Fruit fly (Drosophila melanogaster) whole organism, embryonic: ENCODE measurements around the gene sau.

ENCODE experiments used
- Atf6 ChIP-seq: fragments of 200-800 bp; sonication (Bioruptor generic); IDR thresholded peaks from 2 replicates; pipeline ENCODE4 v1.3.6; 2022; ENCODE audit warnings: missing biosample characterization, missing genetic modification characterization
- CG12155 ChIP-seq: fragments of 200-800 bp; sonication (Bioruptor generic); optimal IDR thresholded peaks from 3 replicates; lab custom pipeline; 2016; ENCODE audit warnings: missing biosample characterization, missing genetic modification characterization
- CG13123 ChIP-seq: fragments of 200-800 bp; sonication (Bioruptor generic); optimal IDR thresholded peaks from 2 replicates; lab custom pipeline; 2016; ENCODE audit warnings: missing biosample characterization, missing genetic modification characterization
- CG13424 ChIP-seq: fragments of 200-800 bp; sonication (Bioruptor generic); optimal IDR thresholded peaks from 2 replicates; lab custom pipeline; 2019; ENCODE audit warnings: missing biosample characterization, mild to moderate bottlenecking, missing genetic modification characterization, moderate library complexity
- CG13894 ChIP-seq: fragments of 200-800 bp; sonication (Bioruptor generic); optimal IDR thresholded peaks from 3 replicates; lab custom pipeline; 2018; ENCODE audit warnings: missing biosample characterization, mild to moderate bottlenecking, missing genetic modification characterization, moderate library complexity
- CG14667 ChIP-seq: fragments of 200-800 bp; sonication (Bioruptor generic); IDR thresholded peaks from 2 replicates; pipeline ENCODE4 v1.3.6; 2022; ENCODE audit warnings: missing biosample characterization, missing genetic modification characterization
- CG17802 ChIP-seq: fragments of 200-800 bp; sonication (Bioruptor generic); optimal IDR thresholded peaks from 2 replicates; lab custom pipeline; 2018; ENCODE audit warnings: missing biosample characterization, mild to moderate bottlenecking, missing genetic modification characterization, moderate library complexity
- CG18599 ChIP-seq: fragments of 200-800 bp; sonication (Bioruptor generic); optimal IDR thresholded peaks from 3 replicates; lab custom pipeline; 2017; ENCODE audit warnings: missing biosample characterization, missing genetic modification characterization, mild to moderate bottlenecking, moderate library complexity, missing genetic modification reagents
- CG2202 ChIP-seq: fragments of 200-800 bp; sonication (Bioruptor generic); optimal IDR thresholded peaks from 2 replicates; lab custom pipeline; 2018; ENCODE audit warnings: missing biosample characterization, mild to moderate bottlenecking, missing genetic modification characterization
- CG30431 ChIP-seq: fragments of 200-800 bp; sonication (Bioruptor generic); optimal IDR thresholded peaks from 2 replicates; lab custom pipeline; 2017; ENCODE audit warnings: missing biosample characterization, missing genetic modification characterization
- CG32532 ChIP-seq: fragments of 200-800 bp; sonication (Bioruptor generic); IDR thresholded peaks from 2 replicates; pipeline ENCODE4 v1.3.6; 2022; ENCODE audit warnings: missing biosample characterization, missing genetic modification characterization
- CG33557 ChIP-seq: fragments of 200-800 bp; sonication (Bioruptor generic); optimal IDR thresholded peaks from 2 replicates; lab custom pipeline; 2019; ENCODE audit warnings: missing biosample characterization, mild to moderate bottlenecking, missing genetic modification characterization, moderate library complexity
- CG34376 ChIP-seq: fragments of 200-800 bp; sonication (Bioruptor generic); optimal IDR thresholded peaks from 2 replicates; lab custom pipeline; 2018; ENCODE audit warnings: missing biosample characterization, mild to moderate bottlenecking, missing genetic modification characterization
- CG42726 ChIP-seq: fragments of 200-800 bp; sonication (Bioruptor generic); IDR thresholded peaks from 2 replicates; pipeline ENCODE4 v1.3.6; 2022; ENCODE audit warnings: missing biosample characterization, missing genetic modification characterization; ENCODE audit not compliant: partially characterized antibody
- CG6683 ChIP-seq: fragments of 200-800 bp; sonication (Bioruptor generic); optimal IDR thresholded peaks from 2 replicates; lab custom pipeline; 2017; ENCODE audit warnings: missing biosample characterization, mild to moderate bottlenecking, missing genetic modification characterization, missing genetic modification reagents
- CG7357 ChIP-seq: fragments of 200-800 bp; sonication (Bioruptor generic); IDR thresholded peaks from 3 replicates; pipeline ENCODE4 v1.3.6; 2022; ENCODE audit warnings: missing biosample characterization, missing genetic modification characterization
- CG7928 ChIP-seq: fragments of 200-800 bp; sonication (Bioruptor generic); optimal IDR thresholded peaks from 2 replicates; lab custom pipeline; 2017; ENCODE audit warnings: missing biosample characterization, mild to moderate bottlenecking, missing genetic modification characterization
- CG8281 ChIP-seq: fragments of 200-800 bp; sonication (Bioruptor generic); optimal IDR thresholded peaks from 2 replicates; lab custom pipeline; 2018; ENCODE audit warnings: missing biosample characterization, mild to moderate bottlenecking, missing genetic modification characterization, moderate library complexity
- CG8765 ChIP-seq: fragments of 200-800 bp; sonication (Bioruptor generic); IDR thresholded peaks from 2 replicates; pipeline ENCODE4 v1.3.6; 2022; ENCODE audit warnings: missing biosample characterization, missing genetic modification characterization
- CG9797 ChIP-seq: fragments of 200-800 bp; sonication (Bioruptor generic); optimal IDR thresholded peaks from 3 replicates; lab custom pipeline; 2018; ENCODE audit warnings: missing biosample characterization, mild to moderate bottlenecking, missing genetic modification characterization
- Camta ChIP-seq: fragments of 200-800 bp; sonication (Bioruptor generic); optimal IDR thresholded peaks from 2 replicates; lab custom pipeline; 2016; ENCODE audit warnings: missing biosample characterization, missing genetic modification characterization
- CrebB ChIP-seq: fragments of 200-800 bp; sonication (Bioruptor generic); optimal IDR thresholded peaks from 3 replicates; lab custom pipeline; 2018; ENCODE audit warnings: missing biosample characterization, mild to moderate bottlenecking, missing genetic modification characterization
- D ChIP-seq, 2 experiments: fragments of 200-800 bp in 1 of 2; fragments of >200 bp in 1 of 2; sonication (Bioruptor generic) in 1 of 2; optimal IDR thresholded peaks; 2 replicates in 1 of 2; 3 replicates in 1 of 2; lab custom pipeline; 2017; ENCODE audit warnings: mild to moderate bottlenecking in 1 of 2, missing biosample characterization in 1 of 2, missing genetic modification characterization in 1 of 2, missing genetic modification reagents in 1 of 2
- Dip2 ChIP-seq: fragments of 200-800 bp; sonication (Bioruptor generic); IDR thresholded peaks from 2 replicates; pipeline ENCODE4 v1.3.6; 2022; ENCODE audit warnings: missing biosample characterization, missing genetic modification characterization
- Doc3 ChIP-seq: fragments of 200-800 bp; sonication (Bioruptor generic); IDR thresholded peaks from 3 replicates; pipeline ENCODE4 v1.3.6; 2022; ENCODE audit warnings: missing biosample characterization, missing genetic modification characterization; ENCODE audit not compliant: partially characterized antibody
- Drgx ChIP-seq: fragments of 200-800 bp; sonication (Bioruptor generic); IDR thresholded peaks from 2 replicates; pipeline ENCODE4 v1.3.6; 2022; ENCODE audit warnings: missing biosample characterization, missing genetic modification characterization
- Gug ChIP-seq: fragments of 200-800 bp; sonication (Bioruptor generic); IDR thresholded peaks from 4 replicates; pipeline ENCODE4 v1.3.6; 2022; ENCODE audit warnings: missing biosample characterization, missing genetic modification characterization
- HmgD ChIP-seq: fragments of 200-800 bp; sonication (Bioruptor generic); optimal IDR thresholded peaks from 3 replicates; lab custom pipeline; 2016; ENCODE audit warnings: missing biosample characterization, missing genetic modification characterization
- Hmr ChIP-seq: fragments of 200-800 bp; sonication (Bioruptor generic); optimal IDR thresholded peaks from 3 replicates; lab custom pipeline; 2017; ENCODE audit warnings: mild to moderate bottlenecking, missing biosample characterization, missing genetic modification reagents, missing genetic modification characterization
- Poxn ChIP-seq: fragments of 200-800 bp; sonication (Bioruptor generic); IDR thresholded peaks from 2 replicates; pipeline ENCODE4 v1.3.6; 2022; ENCODE audit warnings: missing biosample characterization, missing genetic modification characterization
- Ravus ChIP-seq: fragments of 200-800 bp; sonication (Bioruptor generic); IDR thresholded peaks from 2 replicates; pipeline ENCODE4 v1.3.6; 2022; ENCODE audit warnings: missing biosample characterization, missing genetic modification characterization
- Sin3A ChIP-seq: fragments of >200 bp; optimal IDR thresholded peaks from 2 replicates; lab custom pipeline; 2018
- az2 ChIP-seq: fragments of 200-800 bp; sonication (Bioruptor generic); optimal IDR thresholded peaks from 3 replicates; lab custom pipeline; 2016; ENCODE audit warnings: missing biosample characterization, missing genetic modification characterization
- chn ChIP-seq: fragments of 200-800 bp; sonication (Bioruptor generic); optimal IDR thresholded peaks from 2 replicates; lab custom pipeline; 2016; ENCODE audit warnings: missing biosample characterization, missing genetic modification characterization
- dimm ChIP-seq: fragments of 200-800 bp; sonication (Bioruptor generic); IDR thresholded peaks from 2 replicates; pipeline ENCODE4 v1.3.6; 2022; ENCODE audit warnings: missing biosample characterization, missing genetic modification characterization
- disco-r ChIP-seq: fragments of 200-800 bp; sonication (Bioruptor generic); optimal IDR thresholded peaks from 2 replicates; lab custom pipeline; 2016; ENCODE audit warnings: missing biosample characterization, missing genetic modification characterization
- dpn ChIP-seq, 2 experiments: fragments of 200-800 bp; sonication (Bioruptor generic); optimal IDR thresholded peaks; 3 replicates each; lab custom pipeline; 2016; ENCODE audit warnings: missing biosample characterization in 2 of 2, missing genetic modification characterization in 2 of 2
- eve ChIP-seq, 2 experiments: fragments of >200 bp; optimal IDR thresholded peaks; 2 replicates each; lab custom pipeline; 2017; ENCODE audit warnings: missing biosample characterization in 2 of 2, missing genetic modification characterization in 2 of 2
- fd3F ChIP-seq: fragments of 200-800 bp; sonication (Bioruptor generic); optimal IDR thresholded peaks from 2 replicates; lab custom pipeline; 2018; ENCODE audit warnings: missing biosample characterization, mild to moderate bottlenecking, missing genetic modification characterization, moderate library complexity
- gce ChIP-seq: fragments of 200-800 bp; sonication (Bioruptor generic); IDR thresholded peaks from 3 replicates; pipeline ENCODE4 v1.3.6; 2022; ENCODE audit warnings: missing biosample characterization, missing genetic modification characterization
- gcm ChIP-seq: fragments of 200-800 bp; sonication (Bioruptor generic); optimal IDR thresholded peaks from 2 replicates; lab custom pipeline; 2019; ENCODE audit warnings: missing biosample characterization, mild to moderate bottlenecking, missing genetic modification characterization, moderate library complexity
- hb ChIP-seq: fragments of 200-800 bp; sonication (Bioruptor generic); IDR thresholded peaks from 3 replicates; pipeline ENCODE4 v1.3.6; 2022; ENCODE audit warnings: missing biosample characterization, missing genetic modification characterization; ENCODE audit not compliant: partially characterized antibody
- lmd ChIP-seq: fragments of 200-800 bp; sonication (Bioruptor generic); IDR thresholded peaks from 2 replicates; pipeline ENCODE4 v1.3.6; 2022; ENCODE audit warnings: missing biosample characterization, missing genetic modification characterization
- lola ChIP-seq, 3 experiments: fragments of >200 bp in 2 of 3; fragments of 200-800 bp in 1 of 3; sonication (Bioruptor generic) in 1 of 3; optimal IDR thresholded peaks; 2 replicates each; lab custom pipeline; 2017 to 2019; ENCODE audit warnings: missing biosample characterization in 3 of 3, missing genetic modification characterization in 3 of 3, mild to moderate bottlenecking in 1 of 3, moderate library complexity in 1 of 3
- pho ChIP-seq: fragments of 200-800 bp; sonication (Bioruptor generic); optimal IDR thresholded peaks from 2 replicates; lab custom pipeline; 2016; ENCODE audit warnings: missing biosample characterization, missing genetic modification characterization
- row ChIP-seq: fragments of 200-800 bp; sonication (Bioruptor generic); IDR thresholded peaks from 3 replicates; pipeline ENCODE4 v1.3.6; 2022; ENCODE audit warnings: missing biosample characterization, missing genetic modification characterization
- sd ChIP-seq: fragments of 200-800 bp; sonication (Bioruptor generic); optimal IDR thresholded peaks from 3 replicates; lab custom pipeline; 2018; ENCODE audit warnings: missing biosample characterization, mild to moderate bottlenecking, missing genetic modification characterization, moderate library complexity
- tap ChIP-seq: fragments of 200-800 bp; optimal IDR thresholded peaks from 3 replicates; lab custom pipeline; 2019; ENCODE audit warnings: missing biosample characterization, mild to moderate bottlenecking, missing genetic modification characterization, moderate library complexity
- unc-4 ChIP-seq: fragments of 200-800 bp; sonication (Bioruptor generic); IDR thresholded peaks from 2 replicates; pipeline ENCODE4 v1.3.6; 2022; ENCODE audit warnings: missing biosample characterization, missing genetic modification characterization; ENCODE audit not compliant: partially characterized antibody

The sau gene

DNA sequence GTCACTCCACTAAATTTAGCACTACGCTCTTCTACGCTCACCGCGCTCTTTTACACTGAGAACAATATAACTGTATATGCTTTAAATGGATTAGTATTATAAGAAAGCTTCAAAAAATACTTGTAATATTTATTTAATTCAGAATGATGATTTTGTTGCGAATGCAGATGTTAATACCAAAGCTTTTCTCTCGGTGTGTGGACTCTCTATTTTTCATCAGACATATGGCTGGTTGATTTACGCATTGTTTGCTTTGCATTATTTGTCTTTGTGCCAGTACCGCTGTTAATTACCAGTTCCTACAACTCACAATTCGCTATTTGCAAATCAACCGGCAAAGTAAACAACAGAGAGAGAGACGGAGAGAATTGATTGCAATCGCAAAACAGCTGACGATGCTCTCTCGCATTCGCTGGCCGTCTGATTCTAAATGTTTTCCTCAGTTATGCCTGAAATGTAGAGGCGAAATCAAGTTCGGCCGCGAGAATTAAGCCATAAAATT is 4.4 kb upstream of the sau start:
- TF ChIP-seq gcm (GFP tag; lab: Kevin White, UChicago), result peak; percentile 95
- TF ChIP-seq tap (tag; lab: Kevin White, UChicago), result peak; percentile 96
- TF ChIP-seq hb (GFP tag; lab: Robert Waterston, UW), result no peak
- TF ChIP-seq CG13123 (GFP tag; lab: Kevin White, UChicago), result peak; percentile 93
- TF ChIP-seq CG32532 (GFP tag; lab: Robert Waterston, UW), result peak; percentile 99
- peak; percentile 90 for TF ChIP-seq CG33557 (GFP tag; lab: Kevin White, UChicago)
- peak; percentile 81 for TF ChIP-seq CG8281 (tag; lab: Kevin White, UChicago)
- peak; percentile 99 for TF ChIP-seq row (GFP tag; lab: Robert Waterston, UW)
- peak; percentile 96 for TF ChIP-seq az2
- peak; percentile 98 for TF ChIP-seq lmd (GFP tag; lab: Robert Waterston, UW)
- TF ChIP-seq CG7357 (GFP tag; lab: Robert Waterston, UW), result peak; percentile 87
- TF ChIP-seq CG14667 (GFP tag; lab: Robert Waterston, UW), result peak; percentile 96
- peak; percentile 97 for TF ChIP-seq gce (GFP tag; lab: Robert Waterston, UW)
- peak; percentile 96 for TF ChIP-seq disco-r (GFP tag; lab: Kevin White, UChicago)
- peak; percentile 94 for TF ChIP-seq CG2202 (tag; lab: Kevin White, UChicago)
- no peak for TF ChIP-seq CG42726 (GFP tag; lab: Robert Waterston, UW)
- TF ChIP-seq CG17802, result peak; percentile 64
- TF ChIP-seq CG13894, result peak; percentile 94
- peak in 1 of 2 experiments; percentile 4 for TF ChIP-seq eve (GFP tag; optimal IDR thresholded peaks at IDR 0.05; lab: Kevin White, UChicago)
- peak; percentile 94 for TF ChIP-seq fd3F
- TF ChIP-seq CG7928, result peak; percentile 75
- TF ChIP-seq D (optimal IDR thresholded peaks at IDR 0.05; lab: Kevin White, UChicago), result no peak
- TF ChIP-seq D (GFP tag; optimal IDR thresholded peaks at IDR 0.05; lab: Kevin White, UChicago), result peak; percentile 89
- peak; percentile 99 for TF ChIP-seq Hmr (GFP tag; lab: Kevin White, UChicago)
- peak; percentile 93 for TF ChIP-seq Camta (GFP tag; lab: Kevin White, UChicago)
- peak; percentile 8 for TF ChIP-seq CG9797
- TF ChIP-seq Doc3 (GFP tag; lab: Robert Waterston, UW), result no peak
- TF ChIP-seq unc-4 (GFP tag; lab: Robert Waterston, UW), result no peak
- TF ChIP-seq CrebB, result peak; percentile 98
- peak; percentile 94 for TF ChIP-seq dimm (GFP tag; lab: Robert Waterston, UW)
- TF ChIP-seq Ravus (GFP tag; lab: Robert Waterston, UW), result peak; percentile 95
- TF ChIP-seq chn (GFP tag; lab: Kevin White, UChicago), result peak; percentile 97
- TF ChIP-seq lola (GFP tag; optimal IDR thresholded peaks at IDR 0.05; lab: Kevin White, UChicago), result peak in 1 of 3 experiments; percentile 85
- no peak for TF ChIP-seq Sin3A (lab: Kevin White, UChicago)
- TF ChIP-seq CG6683, result peak; percentile 88
- peak; percentile 90 for TF ChIP-seq CG8765 (GFP tag; lab: Robert Waterston, UW)
- peak; percentile 81 for TF ChIP-seq HmgD (GFP tag; lab: Kevin White, UChicago)
- TF ChIP-seq Atf6 (GFP tag; lab: Robert Waterston, UW), result peak; percentile 99
- peak; percentile 99 for TF ChIP-seq Drgx (GFP tag; lab: Robert Waterston, UW)
- peak; percentile 94 for TF ChIP-seq Gug (GFP tag; lab: Robert Waterston, UW)
- TF ChIP-seq Dip2 (GFP tag; lab: Robert Waterston, UW), result peak; percentile 67; the same call in 1 of the 2 replicates
- peak; percentile 97 for TF ChIP-seq CG18599 (GFP tag; lab: Kevin White, UChicago)
- peak; percentile 93 for TF ChIP-seq CG12155
- peak; percentile 97 for TF ChIP-seq pho
- peak; percentile 94 for TF ChIP-seq CG34376 (GFP tag; lab: Kevin White, UChicago)
- TF ChIP-seq CG30431 (GFP tag; lab: Kevin White, UChicago), result peak; percentile 91
- peak; percentile 90 for TF ChIP-seq Poxn (GFP tag; lab: Robert Waterston, UW)
- TF ChIP-seq dpn (GFP tag; optimal IDR thresholded peaks at IDR 0.05; lab: Kevin White, UChicago), result peak; percentile 95 to 97
- TF ChIP-seq sd (tag; lab: Kevin White, UChicago), result peak; percentile 85
- TF ChIP-seq CG13424 (tag; lab: Kevin White, UChicago), result peak; percentile 97
